Worm (Caenorhabditis elegans) whole organism, young adult: Measurements from ENCODE around the gene ZK105.13.

ENCODE experiments used
- C06A6.2 ChIP-seq: fragments of 200-800 bp; sonication (Bioruptor generic); conservative IDR thresholded peaks from 2 replicates; pipeline ENCODE4 v1.3.6; 2022; ENCODE audit warnings: missing genetic modification characterization, missing compliant biosample characterization
- D2030.7 ChIP-seq: fragments of 200-800 bp; sonication (Bioruptor generic); IDR thresholded peaks from 2 replicates; pipeline ENCODE4 v1.3.6; 2022; ENCODE audit warnings: missing genetic modification reagents, missing genetic modification characterization, missing compliant biosample characterization
- F37B4.10 ChIP-seq: fragments of 200-800 bp; sonication (Bioruptor generic); IDR thresholded peaks from 2 replicates; pipeline ENCODE4 v1.3.6; 2022; ENCODE audit warnings: missing genetic modification characterization, missing compliant biosample characterization
- F49E8.2 ChIP-seq: sonication (generic microtip); optimal IDR thresholded peaks from 3 replicates; lab custom pipeline; 2017; ENCODE audit warnings: missing genetic modification characterization, mild to moderate bottlenecking, missing compliant biosample characterization, antibody characterized with exemption, moderate library complexity; ENCODE audit not compliant: insufficient read depth
- F52B5.7 ChIP-seq: sonication (generic microtip); optimal IDR thresholded peaks from 2 replicates; lab custom pipeline; 2016; ENCODE audit warnings: mild to moderate bottlenecking, missing genetic modification characterization, missing compliant biosample characterization
- T07F8.4 ChIP-seq: sonication (generic microtip); optimal IDR thresholded peaks from 2 replicates; lab custom pipeline; 2016; ENCODE audit warnings: mild to moderate bottlenecking, missing genetic modification characterization, moderate library complexity, missing compliant biosample characterization
- ZK185.1 ChIP-seq: sonication (generic microtip); optimal IDR thresholded peaks from 2 replicates; lab custom pipeline; 2016; ENCODE audit warnings: mild to moderate bottlenecking, missing genetic modification characterization, missing compliant biosample characterization; ENCODE audit not compliant: poor library complexity, severe bottlenecking
- akir-1 ChIP-seq: fragments of 200-800 bp; sonication (Bioruptor generic); optimal IDR thresholded peaks from 2 replicates; lab custom pipeline; 2018; ENCODE audit warnings: mild to moderate bottlenecking, missing genetic modification characterization, moderate library complexity, missing compliant biosample characterization
- ama-1 ChIP-seq, 3 experiments: fragments of 150-350 bp in 1 of 3; sonication (generic microtip) in 2 of 3; optimal IDR thresholded peaks; 2 replicates each; lab custom pipeline; 2014 to 2018; ENCODE audit warnings: missing biosample characterization in 2 of 3, missing genetic modification characterization in 2 of 3, missing genetic modification reagents in 2 of 3
- aptf-2 ChIP-seq: fragments of 200-800 bp; sonication (Bioruptor generic); conservative IDR thresholded peaks from 2 replicates; pipeline ENCODE4 v1.3.6; 2022; ENCODE audit warnings: missing genetic modification reagents, missing genetic modification characterization, missing compliant biosample characterization
- aptf-3 ChIP-seq: fragments of 200-800 bp; sonication (Bioruptor generic); IDR thresholded peaks from 2 replicates; pipeline ENCODE4 v1.3.6; 2022; ENCODE audit warnings: missing genetic modification characterization, missing compliant biosample characterization
- athp-1 ChIP-seq: sonication (generic microtip); optimal IDR thresholded peaks from 2 replicates; lab custom pipeline; 2017; ENCODE audit warnings: mild to moderate bottlenecking, missing genetic modification characterization, missing compliant biosample characterization
- bed-2 ChIP-seq: fragments of 200-800 bp; sonication (Bioruptor generic); IDR thresholded peaks from 2 replicates; pipeline ENCODE4 v1.3.6; 2022; ENCODE audit warnings: missing genetic modification reagents, missing genetic modification characterization, missing compliant biosample characterization
- cebp-2 ChIP-seq: fragments of 200-800 bp; sonication (Bioruptor generic); IDR thresholded peaks from 2 replicates; pipeline ENCODE4 v1.3.6; 2022; ENCODE audit warnings: missing genetic modification characterization, missing compliant biosample characterization
- ceh-27 ChIP-seq: fragments of 200-800 bp; sonication (Bioruptor generic); optimal IDR thresholded peaks from 2 replicates; lab custom pipeline; 2018; ENCODE audit warnings: mild to moderate bottlenecking, missing genetic modification characterization, moderate library complexity, missing compliant biosample characterization
- ceh-40 ChIP-seq: fragments of 200-800 bp; sonication (Bioruptor generic); IDR thresholded peaks from 2 replicates; pipeline ENCODE4 v1.3.6; 2022; ENCODE audit warnings: missing genetic modification characterization, missing compliant biosample characterization
- ceh-58 ChIP-seq: fragments of 200-800 bp; sonication (Bioruptor generic); IDR thresholded peaks from 2 replicates; pipeline ENCODE4 v1.3.6; 2022; ENCODE audit warnings: missing genetic modification characterization, missing compliant biosample characterization
- ceh-79 ChIP-seq: sonication (generic microtip); optimal IDR thresholded peaks from 2 replicates; lab custom pipeline; 2017; ENCODE audit warnings: mild to moderate bottlenecking, missing genetic modification characterization, missing compliant biosample characterization
- die-1 ChIP-seq: sonication (generic microtip); optimal IDR thresholded peaks from 2 replicates; lab custom pipeline; 2016; ENCODE audit warnings: missing genotype, mild to moderate bottlenecking, missing genetic modification characterization, missing compliant biosample characterization
- dpl-1 ChIP-seq: fragments of 150-350 bp; optimal IDR thresholded peaks from 2 replicates; lab custom pipeline; 2014; ENCODE audit warnings: missing biosample characterization, missing genetic modification reagents, missing genetic modification characterization
- egl-18 ChIP-seq: fragments of 200-800 bp; sonication (Bioruptor generic); IDR thresholded peaks from 2 replicates; pipeline ENCODE4 v1.3.6; 2022; ENCODE audit warnings: missing genetic modification reagents, missing genetic modification characterization, missing compliant biosample characterization
- ets-4 ChIP-seq: fragments of 200-800 bp; sonication (Bioruptor generic); optimal IDR thresholded peaks from 2 replicates; lab custom pipeline; 2018; ENCODE audit warnings: mild to moderate bottlenecking, missing genetic modification characterization, missing compliant biosample characterization
- gei-17 ChIP-seq: fragments of 200-800 bp; sonication (Bioruptor generic); optimal IDR thresholded peaks from 2 replicates; lab custom pipeline; 2018; ENCODE audit warnings: mild to moderate bottlenecking, missing genetic modification characterization, missing compliant biosample characterization
- him-1 ChIP-seq: sonication (generic microtip); optimal IDR thresholded peaks from 2 replicates; lab custom pipeline; 2016; ENCODE audit warnings: missing genotype, missing genetic modification reagents, missing genetic modification characterization, missing compliant biosample characterization
- hlh-26 ChIP-seq: fragments of 200-800 bp; sonication (Bioruptor generic); conservative IDR thresholded peaks from 2 replicates; pipeline ENCODE4 v1.3.6; 2022; ENCODE audit warnings: missing genetic modification reagents, missing genetic modification characterization, missing compliant biosample characterization
- hmg-1.2 ChIP-seq: fragments of 200-800 bp; sonication (Bioruptor generic); IDR thresholded peaks from 2 replicates; pipeline ENCODE4 v1.3.6; 2022; ENCODE audit warnings: missing genetic modification reagents, missing genetic modification characterization, missing compliant biosample characterization
- hmg-20 ChIP-seq: fragments of 200-800 bp; sonication (Bioruptor generic); IDR thresholded peaks from 2 replicates; pipeline ENCODE4 v1.3.6; 2022; ENCODE audit warnings: missing genetic modification reagents, missing genetic modification characterization, missing compliant biosample characterization
- hrde-1 ChIP-seq: sonication (generic microtip); optimal IDR thresholded peaks from 2 replicates; lab custom pipeline; 2016; ENCODE audit warnings: missing genetic modification characterization, mild to moderate bottlenecking, missing compliant biosample characterization, moderate library complexity, missing genotype, missing genetic modification reagents, borderline replicate concordance
- lin-54 ChIP-seq: fragments of 200-800 bp; sonication (Bioruptor generic); optimal IDR thresholded peaks from 2 replicates; lab custom pipeline; 2018; ENCODE audit warnings: mild to moderate bottlenecking, missing genetic modification characterization, missing compliant biosample characterization
- madf-3 ChIP-seq: fragments of 200-800 bp; sonication (Bioruptor generic); IDR thresholded peaks from 2 replicates; pipeline ENCODE4 v1.3.6; 2022; ENCODE audit warnings: missing genetic modification reagents, missing genetic modification characterization, missing compliant biosample characterization
- madf-6 ChIP-seq: fragments of 200-800 bp; sonication (Bioruptor generic); IDR thresholded peaks from 2 replicates; pipeline ENCODE4 v1.3.6; 2022; ENCODE audit warnings: missing genetic modification reagents, missing genetic modification characterization, missing compliant biosample characterization
- madf-8 ChIP-seq: fragments of 200-800 bp; sonication (Bioruptor generic); conservative IDR thresholded peaks from 2 replicates; pipeline ENCODE4 v1.3.6; 2022; ENCODE audit warnings: missing genetic modification reagents, missing genetic modification characterization, missing compliant biosample characterization
- mcd-1 ChIP-seq: fragments of 200-800 bp; sonication (Bioruptor generic); IDR thresholded peaks from 2 replicates; pipeline ENCODE4 v1.3.6; 2022; ENCODE audit warnings: missing genetic modification reagents, missing genetic modification characterization, missing compliant biosample characterization
- nfya-2 ChIP-seq: fragments of 200-800 bp; sonication (Bioruptor generic); IDR thresholded peaks from 2 replicates; pipeline ENCODE4 v1.3.6; 2022; ENCODE audit warnings: missing genetic modification reagents, missing genetic modification characterization, missing compliant biosample characterization
- nfyb-1 ChIP-seq: fragments of 200-800 bp; sonication (Bioruptor generic); IDR thresholded peaks from 2 replicates; pipeline ENCODE4 v1.3.6; 2022; ENCODE audit warnings: missing genetic modification reagents, missing genetic modification characterization, missing compliant biosample characterization
- nhr-27 ChIP-seq: fragments of 200-800 bp; sonication (Bioruptor generic); optimal IDR thresholded peaks from 2 replicates; lab custom pipeline; 2018; ENCODE audit warnings: mild to moderate bottlenecking, missing genetic modification characterization, moderate library complexity, missing compliant biosample characterization
- nhr-90 ChIP-seq: sonication (generic microtip); optimal IDR thresholded peaks from 2 replicates; lab custom pipeline; 2016; ENCODE audit warnings: missing genotype, mild to moderate bottlenecking, missing genetic modification characterization, missing compliant biosample characterization
- rec-8 ChIP-seq, 2 experiments: sonication (generic microtip); optimal IDR thresholded peaks; 2 replicates each; lab custom pipeline; 2016; ENCODE audit warnings: mild to moderate bottlenecking in 2 of 2, missing genetic modification characterization in 2 of 2, missing genetic modification reagents in 2 of 2, missing genotype in 2 of 2, missing biosample characterization in 1 of 2, missing compliant biosample characterization in 1 of 2, moderate library complexity in 1 of 2
- rpc-1 ChIP-seq, 2 experiments: fragments of 150-350 bp in 1 of 2; sonication (generic microtip) in 1 of 2; optimal IDR thresholded peaks; 2 replicates each; lab custom pipeline; 2014 to 2018; ENCODE audit warnings: missing biosample characterization in 1 of 2, missing genetic modification characterization in 1 of 2, missing genetic modification reagents in 1 of 2, missing genotype in 1 of 2
- sdz-38 ChIP-seq: sonication (generic microtip); optimal IDR thresholded peaks from 2 replicates; lab custom pipeline; 2016; ENCODE audit warnings: missing genotype, missing genetic modification characterization, missing compliant biosample characterization
- snpc-1.3 ChIP-seq: sonication (generic microtip); optimal IDR thresholded peaks from 2 replicates; lab custom pipeline; 2017; ENCODE audit warnings: missing genetic modification characterization, mild to moderate bottlenecking, missing compliant biosample characterization, antibody characterized with exemption, moderate library complexity, missing genotype, missing genetic modification reagents; ENCODE audit not compliant: insufficient read depth
- unc-130 ChIP-seq: sonication (generic microtip); optimal IDR thresholded peaks from 2 replicates; lab custom pipeline; 2016; ENCODE audit warnings: missing genetic modification reagents, missing genetic modification characterization, missing compliant biosample characterization
- unc-62 ChIP-seq: fragments of 150-350 bp; optimal IDR thresholded peaks from 2 replicates; lab custom pipeline; 2014; ENCODE audit warnings: missing biosample characterization, missing genetic modification reagents, missing genetic modification characterization
- ztf-18 ChIP-seq: sonication (generic microtip); optimal IDR thresholded peaks from 2 replicates; lab custom pipeline; 2016; ENCODE audit warnings: missing genotype, mild to moderate bottlenecking, missing genetic modification characterization, missing compliant biosample characterization
- ztf-3 ChIP-seq: fragments of 200-800 bp; sonication (Bioruptor generic); optimal IDR thresholded peaks from 2 replicates; lab custom pipeline; 2018; ENCODE audit warnings: mild to moderate bottlenecking, missing genetic modification characterization, missing compliant biosample characterization

Gene ZK105.13

ce11 chrV:7733240-7733765, 20.3 kb upstream of the ZK105.13 start (continued):
- TF ChIP-seq C06A6.2 (no peak), hrde-1 (tag; lab: Kevin White, UChicago) (peak; percentile 38), T07F8.4 (tag; lab: Kevin White, UChicago) (no peak), gei-17 (GFP tag; lab: Kevin White, UChicago) (no peak), ceh-58 (GFP tag; lab: Robert Waterston, UW) (no peak), sdz-38 (tag; lab: Kevin White, UChicago) (no peak), nfyb-1 (GFP tag; lab: Robert Waterston, UW) (peak; percentile 58), bed-2 (GFP tag; lab: Robert Waterston, UW) (no peak), F37B4.10 (GFP tag; lab: Robert Waterston, UW) (no peak), hmg-20 (no peak), nfya-2 (GFP tag; lab: Robert Waterston, UW) (no peak), athp-1 (tag; lab: Kevin White, UChicago) (peak; percentile 49), snpc-1.3 (tag; lab: Kevin White, UChicago) (no peak), ceh-79 (no peak), nhr-90 (tag; lab: Kevin White, UChicago) (no peak), ceh-40 (GFP tag; lab: Robert Waterston, UW) (no peak), rec-8 (tag; optimal IDR thresholded peaks at IDR 0.05; lab: Kevin White, UChicago) (no peak), hlh-26 (GFP tag; lab: Robert Waterston, UW) (no peak), lin-54 (GFP tag; lab: Kevin White, UChicago) (peak; percentile 26), ceh-27 (GFP tag; lab: Kevin White, UChicago) (no peak), mcd-1 (GFP tag; lab: Robert Waterston, UW) (0 out of 2 replicates have a peak, but pooled peaks have one; percentile 12), aptf-2 (GFP tag; lab: Robert Waterston, UW) (no peak), madf-3 (GFP tag; lab: Robert Waterston, UW) (no peak), rpc-1 (optimal IDR thresholded peaks at IDR 0.05; lab: Kevin White, UChicago) (no peak), rpc-1 (tag; optimal IDR thresholded peaks at IDR 0.05; lab: Kevin White, UChicago) (no peak), madf-8 (GFP tag; lab: Robert Waterston, UW) (no peak; the same call in 1 of the 2 replicates), cebp-2 (0 out of 2 replicates have a peak, but pooled peaks have one; percentile 77), hmg-1.2 (GFP tag; lab: Robert Waterston, UW) (no peak), ZK185.1 (tag; lab: Kevin White, UChicago) (no peak), madf-6 (GFP tag; lab: Robert Waterston, UW) (peak; percentile 42; the same call in 1 of the 2 replicates), nhr-27 (no peak), unc-130 (GFP tag; lab: Kevin White, UChicago) (no peak), ama-1 (optimal IDR thresholded peaks at IDR 0.05; lab: Kevin White, UChicago) (no peak), ama-1 (GFP tag; optimal IDR thresholded peaks at IDR 0.05; lab: Kevin White, UChicago) (peak in 1 of 2 experiments; percentile 43), die-1 (tag; lab: Kevin White, UChicago) (no peak), him-1 (tag; lab: Kevin White, UChicago) (no peak), F52B5.7 (tag; lab: Kevin White, UChicago) (peak; percentile 9), F49E8.2 (peak; percentile 31), ztf-18 (tag; lab: Kevin White, UChicago) (no peak), unc-62 (GFP tag; lab: Kevin White, UChicago) (no peak), akir-1 (no peak), egl-18 (GFP tag; lab: Robert Waterston, UW) (no peak), dpl-1 (GFP tag; lab: Kevin White, UChicago) (no peak), ets-4 (GFP tag; lab: Kevin White, UChicago) (no peak), D2030.7 (GFP tag; lab: Robert Waterston, UW) (no peak), aptf-3 (0 out of 2 replicates have a peak, but pooled peaks have one; percentile 15), ztf-3 (GFP tag; lab: Kevin White, UChicago) (no peak)
